Worm (Caenorhabditis elegans): ENCODE measurements around the gene zyg-12.

The zyg-12 gene

DNA sequence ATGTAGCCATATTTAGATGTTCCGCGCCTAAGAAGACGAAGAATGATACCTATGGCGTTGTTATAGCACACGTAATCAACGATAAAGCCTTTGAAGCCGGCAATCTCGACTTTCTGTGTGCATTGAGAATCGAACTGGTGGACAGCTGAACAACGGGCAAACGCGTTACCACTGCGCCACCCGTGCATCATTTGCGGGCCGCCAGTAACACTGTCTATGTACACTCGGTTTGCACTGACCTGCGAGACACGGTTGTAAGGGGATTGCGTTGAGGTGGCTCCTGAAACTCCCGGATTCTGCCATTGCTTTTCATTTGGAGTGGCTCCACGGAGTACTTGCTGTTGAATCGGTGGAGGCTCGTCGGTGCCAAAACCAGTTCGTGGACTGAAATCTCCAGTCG is 7.3 kb upstream of the zyg-12 start (continued):
- peak; percentile 67 for TF ChIP-seq Y95B8A.8 (GFP tag; IDR thresholded peaks at IDR 0.05)
- peak; percentile 33 for TF ChIP-seq ceh-79 (tag; optimal IDR thresholded peaks at IDR 0.05)
- TF ChIP-seq F39B2.1 (GFP tag; IDR thresholded peaks at IDR 0.05), result no peak
- peak; percentile 66 for TF ChIP-seq lin-54 (GFP tag; optimal IDR thresholded peaks at IDR 0.05)
- TF ChIP-seq sdz-38 (tag; optimal IDR thresholded peaks at IDR 0.05), result no peak
- peak; percentile 42 for TF ChIP-seq him-1 (tag; optimal IDR thresholded peaks at IDR 0.05)
- peak; percentile 38 for TF ChIP-seq F23B12.7 (tag; optimal IDR thresholded peaks at IDR 0.05; ENCODE audit: insufficient read depth)
- peak; percentile 64 for TF ChIP-seq madf-6 (GFP tag; IDR thresholded peaks at IDR 0.05)
- TF ChIP-seq mel-28 (tag; optimal IDR thresholded peaks at IDR 0.05; ENCODE audit: borderline replicate concordance), result no peak
- peak; percentile 38; the same call in 1 of the 2 replicates for TF ChIP-seq Y53F4B.3 (GFP tag; IDR thresholded peaks at IDR 0.05)
- 0 out of 2 replicates have a peak, but pooled peaks have one; percentile 52 for TF ChIP-seq egl-44 (GFP tag; IDR thresholded peaks at IDR 0.05)
- no peak for TF ChIP-seq ztf-6 (GFP tag; IDR thresholded peaks at IDR 0.05)
- TF ChIP-seq egl-18 (GFP tag; IDR thresholded peaks at IDR 0.05), result no peak
- no peak for TF ChIP-seq cebp-1 (GFP tag; IDR thresholded peaks at IDR 0.05)
- peak; percentile 60 for TF ChIP-seq cebp-1 (tag; optimal IDR thresholded peaks at IDR 0.05)
- TF ChIP-seq lsy-27 (tag; optimal IDR thresholded peaks at IDR 0.05; ENCODE audit: borderline replicate concordance, insufficient read depth), result no peak
- TF ChIP-seq akir-1 (GFP tag; optimal IDR thresholded peaks at IDR 0.05), result no peak
- peak; percentile 60 for TF ChIP-seq B0336.3 (GFP tag; IDR thresholded peaks at IDR 0.05)
- TF ChIP-seq B0019.2 (GFP tag; conservative IDR thresholded peaks at IDR 0.05), result no peak
- peak; percentile 15; the same call in 1 of the 2 replicates for TF ChIP-seq hmg-20 (GFP tag; IDR thresholded peaks at IDR 0.05)
- 0 out of 2 replicates have a peak, but pooled peaks have one; percentile 56 for TF ChIP-seq ceh-58 (GFP tag; IDR thresholded peaks at IDR 0.05)
- no peak for TF ChIP-seq B0035.1 (tag; optimal IDR thresholded peaks at IDR 0.05)
- TF ChIP-seq rcor-1 (GFP tag; IDR thresholded peaks at IDR 0.05), result peak; percentile 56; the same call in 1 of the 2 replicates
- TF ChIP-seq Y67H2A.10 (GFP tag; conservative IDR thresholded peaks at IDR 0.05), result no peak
- peak; percentile 42 for TF ChIP-seq snpc-1.3 (tag; optimal IDR thresholded peaks at IDR 0.05; ENCODE audit: insufficient read depth)
- no peak for TF ChIP-seq snpc-1.1 (tag; optimal IDR thresholded peaks at IDR 0.05; ENCODE audit: insufficient read depth)
- TF ChIP-seq F49E8.2 (tag; optimal IDR thresholded peaks at IDR 0.05; ENCODE audit: insufficient read depth), result peak; percentile 46
- TF ChIP-seq cebp-2 (GFP tag; IDR thresholded peaks at IDR 0.05), result peak; percentile 87
- TF ChIP-seq ztf-28 (GFP tag; IDR thresholded peaks at IDR 0.05), result 0 out of 2 replicates have a peak, but pooled peaks have one; percentile 56
- peak; percentile 74; the same call in 1 of the 2 replicates for TF ChIP-seq let-526 (GFP tag; IDR thresholded peaks at IDR 0.05)
- TF ChIP-seq atf-7 (tag; optimal IDR thresholded peaks at IDR 0.05), result no peak
- no peak for TF ChIP-seq efl-1 (GFP tag; optimal IDR thresholded peaks at IDR 0.05)
- TF ChIP-seq pbrm-1 (GFP tag; IDR thresholded peaks at IDR 0.05), result 0 out of 2 replicates have a peak, but pooled peaks have one; percentile 46
- TF ChIP-seq somi-1 (GFP tag; optimal IDR thresholded peaks at IDR 0.05), result peak; percentile 7
- no peak for TF ChIP-seq ets-4 (GFP tag; optimal IDR thresholded peaks at IDR 0.05)
- TF ChIP-seq F33H1.4 (GFP tag; IDR thresholded peaks at IDR 0.05), result 0 out of 2 replicates have a peak, but pooled peaks have one; percentile 19
- no peak for TF ChIP-seq lir-1 (GFP tag; conservative IDR thresholded peaks at IDR 0.05)
- TF ChIP-seq ztf-25 (GFP tag; IDR thresholded peaks at IDR 0.05), result no peak
- no peak for TF ChIP-seq ztf-22 (GFP tag; optimal IDR thresholded peaks at IDR 0.05)
- peak; percentile 66; the same call in 1 of the 2 replicates for TF ChIP-seq Y56A3A.18 (GFP tag; IDR thresholded peaks at IDR 0.05)
- peak; percentile 23 for TF ChIP-seq ztf-18 (tag; optimal IDR thresholded peaks at IDR 0.05)
- TF ChIP-seq ccch-3 (GFP tag; optimal IDR thresholded peaks at IDR 0.05), result no peak
- TF ChIP-seq hsf-1 (GFP tag; IDR thresholded peaks at IDR 0.05), result peak; percentile 32; the same call in 1 of the 2 replicates
- TF ChIP-seq gei-17 (GFP tag; optimal IDR thresholded peaks at IDR 0.05), result peak; percentile 21
- no peak for TF ChIP-seq egrh-3 (GFP tag; IDR thresholded peaks at IDR 0.05)
- TF ChIP-seq F10E7.11 (tag; optimal IDR thresholded peaks at IDR 0.05), result peak; percentile 52
- no peak for TF ChIP-seq nfya-2 (GFP tag; IDR thresholded peaks at IDR 0.05)
